Worm (Caenorhabditis elegans): ENCODE data around the gene mstr-2.

ce11 chrIII:4496085-4496484 is 27.2 kb downstream of the mstr-2 start:
- TF ChIP-seq unc-62 (GFP tag; optimal IDR thresholded peaks at IDR 0.05 in 1 of 2) (no peak), unc-62 (tag; optimal IDR thresholded peaks at IDR 0.05) (no peak), hif-1 (tag; optimal IDR thresholded peaks at IDR 0.05) (peak in 1 of 2 experiments; percentile 50), nhr-10 (tag; optimal IDR thresholded peaks at IDR 0.05) (no peak), zag-1 (tag; optimal IDR thresholded peaks at IDR 0.05) (no peak), mxl-3 (GFP tag; optimal IDR thresholded peaks at IDR 0.05) (peak; percentile 46), F49E8.2 (tag; optimal IDR thresholded peaks at IDR 0.05; ENCODE audit: borderline replicate concordance) (no peak), gei-8 (GFP tag; optimal IDR thresholded peaks at IDR 0.05) (no peak), lsy-2 (tag; optimal IDR thresholded peaks at IDR 0.05) (peak in 1 of 2 experiments; percentile 39), mes-2 (tag; optimal IDR thresholded peaks at IDR 0.05; ENCODE audit: poor library complexity, severe bottlenecking) (no peak), egl-27 (tag; optimal IDR thresholded peaks at IDR 0.05) (no peak), nhr-6 (tag; optimal IDR thresholded peaks at IDR 0.05) (no peak)

Data from whole organism, L4 larva.